Worm (Caenorhabditis elegans): ENCODE measurements around the gene hint-3.

ce11 chrV:7774143-7774595 is 13.9 kb downstream of the hint-3 start, which contains the start of gene grl-10:
- TF ChIP-seq skn-1 (tag; optimal IDR thresholded peaks at IDR 0.05): no peak
- no peak for TF ChIP-seq ceh-28 (tag; optimal IDR thresholded peaks at IDR 0.05)
- no peak for TF ChIP-seq nhr-237 (tag; optimal IDR thresholded peaks at IDR 0.05)
- no peak for TF ChIP-seq jun-1 (tag; optimal IDR thresholded peaks at IDR 0.05)
- TF ChIP-seq ama-1 (optimal IDR thresholded peaks at IDR 0.05): no peak
- no peak for TF ChIP-seq snpc-4 (tag; optimal IDR thresholded peaks at IDR 0.05)
- TF ChIP-seq fkh-10 (GFP tag; optimal IDR thresholded peaks at IDR 0.05): no peak
- TF ChIP-seq nfya-1 (tag; optimal IDR thresholded peaks at IDR 0.05; ENCODE audit: insufficient read depth): no peak
- no peak for TF ChIP-seq tbx-2 (tag; optimal IDR thresholded peaks at IDR 0.05)
